Fruit fly (Drosophila melanogaster) whole organism, embryonic: ENCODE data around the gene CG42269.

Source experiments
- Adf1 ChIP-seq: fragments of 200-800 bp; sonication (Bioruptor generic); IDR thresholded peaks from 2 replicates; pipeline ENCODE4 v1.3.6; 2022; ENCODE audit warnings: missing biosample characterization, missing genetic modification characterization
- C15 ChIP-seq: fragments of 200-800 bp; sonication (Bioruptor generic); IDR thresholded peaks from 3 replicates; pipeline ENCODE4 v1.3.6; 2022; ENCODE audit warnings: missing biosample characterization, missing genetic modification characterization
- CG10321 ChIP-seq: fragments of 200-800 bp; sonication (Bioruptor generic); IDR thresholded peaks from 2 replicates; pipeline ENCODE4 v1.3.6; 2022; ENCODE audit warnings: missing biosample characterization, missing genetic modification characterization
- CG12769 ChIP-seq: fragments of 200-800 bp; sonication (Bioruptor generic); optimal IDR thresholded peaks from 2 replicates; lab custom pipeline; 2019; ENCODE audit warnings: missing biosample characterization, mild to moderate bottlenecking, missing genetic modification characterization, moderate library complexity
- CG14050 ChIP-seq: fragments of 200-800 bp; sonication (Bioruptor generic); IDR thresholded peaks from 3 replicates; pipeline ENCODE4 v1.3.6; 2022; ENCODE audit warnings: missing biosample characterization, missing genetic modification characterization
- CG15011 ChIP-seq: fragments of 200-800 bp; sonication (Bioruptor generic); optimal IDR thresholded peaks from 3 replicates; lab custom pipeline; 2018; ENCODE audit warnings: missing biosample characterization, mild to moderate bottlenecking, missing genetic modification characterization
- CG1832 ChIP-seq: fragments of 200-800 bp; sonication (Bioruptor generic); optimal IDR thresholded peaks from 2 replicates; lab custom pipeline; 2017; ENCODE audit warnings: missing biosample characterization, mild to moderate bottlenecking, missing genetic modification characterization, inconsistent platforms
- CG30020 ChIP-seq: fragments of 200-800 bp; optimal IDR thresholded peaks from 2 replicates; lab custom pipeline; 2019; ENCODE audit warnings: missing biosample characterization, mild to moderate bottlenecking, missing genetic modification characterization, moderate library complexity
- CG31388 ChIP-seq: fragments of 200-800 bp; sonication (Bioruptor generic); optimal IDR thresholded peaks from 2 replicates; lab custom pipeline; 2016; ENCODE audit warnings: missing biosample characterization, missing genetic modification characterization
- CG32767 ChIP-seq: fragments of 200-800 bp; sonication (Bioruptor generic); IDR thresholded peaks from 2 replicates; pipeline ENCODE4 v1.3.6; 2022; ENCODE audit warnings: missing biosample characterization, missing genetic modification characterization
- CG7357 ChIP-seq: fragments of 200-800 bp; sonication (Bioruptor generic); IDR thresholded peaks from 3 replicates; pipeline ENCODE4 v1.3.6; 2022; ENCODE audit warnings: missing biosample characterization, missing genetic modification characterization
- CG7372 ChIP-seq: fragments of 200-800 bp; sonication (Bioruptor generic); IDR thresholded peaks from 2 replicates; pipeline ENCODE4 v1.3.6; 2022; ENCODE audit warnings: missing biosample characterization, missing genetic modification characterization
- CG7963 ChIP-seq: fragments of 200-800 bp; sonication (Bioruptor generic); IDR thresholded peaks from 3 replicates; pipeline ENCODE4 v1.3.6; 2022; ENCODE audit warnings: missing biosample characterization, missing genetic modification characterization; ENCODE audit not compliant: partially characterized antibody
- CrebB ChIP-seq: fragments of 200-800 bp; sonication (Bioruptor generic); optimal IDR thresholded peaks from 3 replicates; lab custom pipeline; 2018; ENCODE audit warnings: missing biosample characterization, mild to moderate bottlenecking, missing genetic modification characterization
- E2f2 ChIP-seq: fragments of 200-800 bp; sonication (Bioruptor generic); IDR thresholded peaks from 2 replicates; pipeline ENCODE4 v1.3.6; 2022; ENCODE audit warnings: missing biosample characterization, missing genetic modification characterization
- Ets65A ChIP-seq: fragments of 200-800 bp; sonication (Bioruptor generic); peaks from one replicate; lab custom pipeline; 2016; ENCODE audit warnings: missing biosample characterization, missing genetic modification characterization
- Gug ChIP-seq: fragments of 200-800 bp; sonication (Bioruptor generic); IDR thresholded peaks from 4 replicates; pipeline ENCODE4 v1.3.6; 2022; ENCODE audit warnings: missing biosample characterization, missing genetic modification characterization
- Hey ChIP-seq: fragments of 200-800 bp; sonication (Bioruptor generic); optimal IDR thresholded peaks from 3 replicates; lab custom pipeline; 2018; ENCODE audit warnings: missing biosample characterization, mild to moderate bottlenecking, missing genetic modification characterization
- Hr51 ChIP-seq, 2 experiments: fragments of 200-800 bp; sonication (Bioruptor generic); optimal IDR thresholded peaks; 2 replicates in 1 of 2; 3 replicates in 1 of 2; lab custom pipeline; 2016 to 2018; ENCODE audit warnings: missing biosample characterization in 2 of 2, missing genetic modification characterization in 2 of 2, mild to moderate bottlenecking in 1 of 2, moderate library complexity in 1 of 2
- Nf-YB ChIP-seq: fragments of 200-800 bp; sonication (Bioruptor generic); optimal IDR thresholded peaks from 3 replicates; lab custom pipeline; 2019; ENCODE audit warnings: missing biosample characterization, mild to moderate bottlenecking, missing genetic modification characterization, moderate library complexity
- Nf-YC ChIP-seq: fragments of 200-800 bp; optimal IDR thresholded peaks from 3 replicates; lab custom pipeline; 2019; ENCODE audit warnings: missing biosample characterization, mild to moderate bottlenecking, missing genetic modification characterization, moderate library complexity
- Opbp ChIP-seq: fragments of 200-800 bp; sonication (Bioruptor generic); IDR thresholded peaks from 3 replicates; pipeline ENCODE4 v1.3.6; 2022; ENCODE audit warnings: missing biosample characterization, missing genetic modification characterization; ENCODE audit not compliant: partially characterized antibody
- Spps ChIP-seq: fragments of 200-800 bp; sonication (Bioruptor generic); optimal IDR thresholded peaks from 2 replicates; lab custom pipeline; 2018; ENCODE audit warnings: missing biosample characterization, mild to moderate bottlenecking, missing genetic modification characterization
- Sry-δ ChIP-seq: fragments of 200-800 bp; sonication (Bioruptor generic); optimal IDR thresholded peaks from 2 replicates; lab custom pipeline; 2016; ENCODE audit warnings: missing biosample characterization, missing genetic modification characterization
- Ssrp ChIP-seq: fragments of 200-800 bp; sonication (Bioruptor generic); optimal IDR thresholded peaks from 2 replicates; lab custom pipeline; 2018; ENCODE audit warnings: missing biosample characterization, mild to moderate bottlenecking, missing genetic modification characterization, moderate library complexity
- Stat92E ChIP-seq, 3 experiments: fragments of >200 bp in 2 of 3; fragments of 200-800 bp in 1 of 3; sonication (Bioruptor generic) in 1 of 3; optimal IDR thresholded peaks; 2 replicates each; lab custom pipeline; 2017 to 2019; ENCODE audit warnings: missing biosample characterization in 3 of 3, missing genetic modification characterization in 3 of 3, mild to moderate bottlenecking in 1 of 3, moderate library complexity in 1 of 3
- Vsx1 ChIP-seq: fragments of 200-800 bp; sonication (Bioruptor generic); optimal IDR thresholded peaks from 2 replicates; lab custom pipeline; 2017; ENCODE audit warnings: missing biosample characterization, mild to moderate bottlenecking, missing genetic modification characterization, missing genetic modification reagents
- Xbp1 ChIP-seq: fragments of 200-800 bp; sonication (Bioruptor generic); optimal IDR thresholded peaks from 3 replicates; lab custom pipeline; 2016; ENCODE audit warnings: missing biosample characterization, mild to moderate bottlenecking, missing genetic modification characterization
- amos ChIP-seq: fragments of 200-800 bp; sonication (Bioruptor generic); IDR thresholded peaks from 2 replicates; pipeline ENCODE4 v1.3.6; 2022; ENCODE audit warnings: missing biosample characterization, missing genetic modification characterization; ENCODE audit not compliant: partially characterized antibody
- crp ChIP-seq, 2 experiments: fragments of 200-800 bp; sonication (Bioruptor generic); optimal IDR thresholded peaks; 2 replicates in 1 of 2; 3 replicates in 1 of 2; lab custom pipeline; 2017; ENCODE audit warnings: missing biosample characterization in 2 of 2, missing genetic modification characterization in 2 of 2, mild to moderate bottlenecking in 1 of 2, moderate library complexity in 1 of 2
- ewg ChIP-seq: fragments of 200-800 bp; sonication (Bioruptor generic); optimal IDR thresholded peaks from 3 replicates; lab custom pipeline; 2017; ENCODE audit warnings: mild to moderate bottlenecking, missing biosample characterization, missing genetic modification reagents, missing genetic modification characterization
- gfzf ChIP-seq: fragments of 200-800 bp; sonication (Bioruptor generic); optimal IDR thresholded peaks from 2 replicates; lab custom pipeline; 2016; ENCODE audit warnings: missing biosample characterization, mild to moderate bottlenecking, missing genetic modification characterization, moderate library complexity
- pho ChIP-seq: fragments of 200-800 bp; sonication (Bioruptor generic); optimal IDR thresholded peaks from 2 replicates; lab custom pipeline; 2016; ENCODE audit warnings: missing biosample characterization, missing genetic modification characterization
- salm ChIP-seq: fragments of 200-800 bp; sonication (Bioruptor generic); optimal IDR thresholded peaks from 2 replicates; lab custom pipeline; 2018; ENCODE audit warnings: missing biosample characterization, mild to moderate bottlenecking, missing genetic modification characterization
- scrt ChIP-seq: fragments of 200-800 bp; sonication (Bioruptor generic); optimal IDR thresholded peaks from 2 replicates; lab custom pipeline; 2018; ENCODE audit warnings: missing biosample characterization, mild to moderate bottlenecking, missing genetic modification characterization, moderate library complexity
- seq ChIP-seq: fragments of 200-800 bp; sonication (Bioruptor generic); IDR thresholded peaks from 2 replicates; pipeline ENCODE4 v1.3.6; 2022; ENCODE audit warnings: missing biosample characterization, missing genetic modification characterization
- sima ChIP-seq: fragments of 200-800 bp; sonication (Bioruptor generic); optimal IDR thresholded peaks from 2 replicates; lab custom pipeline; 2016; ENCODE audit warnings: missing biosample characterization, missing genetic modification characterization
- sqz ChIP-seq: fragments of 200-800 bp; sonication (Bioruptor generic); optimal IDR thresholded peaks from 3 replicates; lab custom pipeline; 2018; ENCODE audit warnings: missing biosample characterization, mild to moderate bottlenecking, missing genetic modification characterization
- sug ChIP-seq: fragments of 200-800 bp; optimal IDR thresholded peaks from 2 replicates; lab custom pipeline; 2019; ENCODE audit warnings: missing biosample characterization, mild to moderate bottlenecking, missing genetic modification characterization, moderate library complexity
- tna ChIP-seq: fragments of 200-800 bp; sonication (Bioruptor generic); IDR thresholded peaks from 2 replicates; pipeline ENCODE4 v1.3.6; 2022; ENCODE audit warnings: missing biosample characterization, missing genetic modification characterization; ENCODE audit not compliant: partially characterized antibody
- zfh1 ChIP-seq: fragments of 200-800 bp; sonication (Bioruptor generic); IDR thresholded peaks from 3 replicates; pipeline ENCODE4 v1.3.6; 2022; ENCODE audit warnings: missing biosample characterization, missing genetic modification characterization

CG42269 gene

DNA sequence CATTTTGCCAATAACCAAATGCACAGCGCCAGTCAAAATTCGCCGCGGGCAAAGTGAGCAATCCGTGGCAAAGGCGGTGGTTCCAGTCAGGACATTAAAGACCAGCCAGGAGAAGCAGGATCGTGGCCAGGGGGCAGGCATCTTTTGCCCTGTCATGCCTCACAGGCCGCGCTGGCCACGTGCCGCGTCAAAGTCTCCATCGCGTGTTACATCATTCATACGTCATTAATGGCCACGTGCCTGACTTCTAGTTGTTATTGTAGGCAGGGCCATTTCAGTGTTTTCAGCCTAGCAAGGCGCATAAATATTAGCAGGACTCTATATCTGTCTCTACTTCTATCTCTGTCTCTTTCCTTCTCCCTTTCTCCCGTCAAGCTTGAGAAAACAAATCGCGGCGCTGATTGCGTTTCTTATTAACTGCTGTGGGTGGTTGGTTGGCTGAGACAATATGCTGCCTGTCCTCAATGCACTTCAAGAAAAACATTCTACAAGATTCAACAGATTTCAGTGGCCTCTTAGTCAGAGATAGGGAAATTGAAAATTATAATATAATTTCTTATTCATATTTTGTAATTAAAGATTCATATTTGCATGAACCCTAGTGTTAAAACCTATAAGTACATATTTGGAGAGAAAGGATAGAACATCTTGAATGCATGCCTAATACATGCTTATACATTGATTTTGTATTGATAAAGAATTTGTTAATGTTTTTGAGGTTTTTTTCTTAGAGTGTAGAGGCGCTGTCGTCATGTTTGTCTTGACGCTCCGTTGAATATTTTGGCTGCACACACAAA is 42.4 kb downstream of the CG42269 start (continued):
- TF ChIP-seq Hey (peak; percentile 100), CG12769 (tag; lab: Kevin White, UChicago) (no peak), CG15011 (GFP tag; lab: Kevin White, UChicago) (no peak), CG7357 (no peak), scrt (no peak), Ssrp (tag; lab: Kevin White, UChicago) (peak; percentile 34), ewg (no peak)

DNA sequence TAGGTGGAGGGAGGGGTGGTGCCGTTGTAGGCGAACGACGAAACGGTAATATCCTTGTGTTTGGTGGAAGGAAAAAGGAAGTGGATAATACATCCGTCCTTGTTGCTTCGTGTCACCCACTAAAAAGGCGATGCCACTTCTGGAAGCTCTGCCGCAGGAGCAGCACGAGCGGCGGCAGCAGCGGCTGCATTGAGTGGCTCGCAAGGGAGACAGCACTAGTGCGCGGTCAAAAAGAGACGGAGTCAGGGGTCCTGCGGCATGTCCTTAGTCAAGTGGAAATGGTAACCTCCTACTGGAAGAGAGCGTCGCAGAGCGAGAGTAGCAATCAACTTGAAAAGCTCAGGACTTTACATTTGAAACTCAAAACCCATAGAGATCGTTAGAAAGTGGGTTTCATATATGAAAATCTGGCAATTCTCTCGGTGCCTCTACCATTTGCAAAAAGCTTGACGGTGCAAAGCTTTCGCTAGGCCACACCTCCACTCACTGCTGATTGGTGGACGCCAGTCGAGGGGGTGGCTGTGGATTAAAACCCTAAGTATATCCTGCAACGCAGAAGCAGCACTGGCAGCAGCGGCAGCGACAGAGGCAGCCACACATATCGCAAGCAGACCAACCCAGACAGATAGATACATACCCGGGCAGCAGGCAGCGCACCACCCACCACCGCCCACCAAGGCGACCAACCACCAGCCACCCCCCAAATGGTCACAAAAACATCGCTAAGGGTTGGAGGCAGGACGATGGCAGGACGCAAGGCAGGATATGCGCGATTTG is 44.8 kb downstream of the CG42269 start:
- TF ChIP-seq Nf-YC (tag; lab: Kevin White, UChicago), result peak; percentile 96
- no peak for TF ChIP-seq CrebB (tag; lab: Kevin White, UChicago)
- TF ChIP-seq Spps (tag; lab: Kevin White, UChicago), result no peak
- no peak for TF ChIP-seq CG31388 (GFP tag; lab: Kevin White, UChicago)
- TF ChIP-seq zfh1 (GFP tag; lab: Robert Waterston, UW), result no peak
- TF ChIP-seq sima (GFP tag; lab: Kevin White, UChicago), result no peak
- peak; percentile 64 for TF ChIP-seq Adf1 (GFP tag; lab: Robert Waterston, UW)
- no peak for TF ChIP-seq tna (GFP tag; lab: Robert Waterston, UW)
- TF ChIP-seq CG32767 (GFP tag; lab: Robert Waterston, UW), result peak; percentile 40; the same call in 1 of the 2 replicates
- TF ChIP-seq Xbp1 (GFP tag; lab: Kevin White, UChicago), result no peak
- TF ChIP-seq Stat92E (GFP tag; optimal IDR thresholded peaks at IDR 0.05; lab: Kevin White, UChicago), result no peak
- TF ChIP-seq CG1832, result peak; percentile 49
- peak; percentile 43; the same call in 1 of the 2 replicates for TF ChIP-seq CG10321
- no peak for TF ChIP-seq pho (GFP tag; lab: Kevin White, UChicago)
- TF ChIP-seq Vsx1 (GFP tag; lab: Kevin White, UChicago), result no peak
- TF ChIP-seq C15 (GFP tag; lab: Robert Waterston, UW), result no peak
- no peak for TF ChIP-seq CG7963
- peak; percentile 87 for TF ChIP-seq Ets65A
- no peak for TF ChIP-seq E2f2 (GFP tag; lab: Robert Waterston, UW)
- TF ChIP-seq CG30020 (tag; lab: Kevin White, UChicago), result no peak
- TF ChIP-seq seq (GFP tag; lab: Robert Waterston, UW), result peak; percentile 65; the same call in 1 of the 2 replicates
- no peak for TF ChIP-seq amos (GFP tag; lab: Robert Waterston, UW)
- no peak for TF ChIP-seq CG14050
- no peak for TF ChIP-seq Hr51 (GFP tag; optimal IDR thresholded peaks at IDR 0.05; lab: Kevin White, UChicago)
- no peak for TF ChIP-seq sug
- TF ChIP-seq Nf-YB (GFP tag; lab: Kevin White, UChicago), result peak; percentile 95
- no peak for TF ChIP-seq Sry-δ (GFP tag; lab: Kevin White, UChicago)

DNA sequence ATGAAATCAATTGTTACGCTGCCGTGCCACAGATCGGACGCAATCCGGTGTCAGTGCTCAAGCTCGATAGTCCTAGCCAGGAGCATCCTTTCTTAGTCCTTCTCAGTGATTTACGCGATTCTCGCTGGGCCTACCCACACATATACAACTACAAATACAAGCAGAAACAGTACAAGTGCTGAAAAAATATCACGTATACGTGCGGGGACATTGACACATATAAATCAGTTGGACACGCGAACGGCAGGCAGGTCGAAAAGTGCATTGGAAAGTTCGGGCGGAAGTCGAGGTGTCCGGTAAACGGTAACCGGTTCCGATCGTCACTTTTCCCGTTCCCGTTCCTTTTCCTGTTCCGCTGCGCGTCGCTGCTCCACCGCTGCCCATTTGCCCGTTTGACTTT is 45.4 kb downstream of the CG42269 start:
- TF ChIP-seq CG7372 (GFP tag; lab: Robert Waterston, UW), result 0 out of 2 replicates have a peak, but pooled peaks have one; percentile 30
- no peak for TF ChIP-seq salm (tag; lab: Kevin White, UChicago)
- TF ChIP-seq Opbp (GFP tag; lab: Robert Waterston, UW), result no peak
- TF ChIP-seq amos (GFP tag; lab: Robert Waterston, UW), result no peak
- TF ChIP-seq Ets65A, result peak; percentile 92
- TF ChIP-seq Gug, result no peak
- no peak for TF ChIP-seq gfzf (GFP tag; lab: Kevin White, UChicago)
- no peak for TF ChIP-seq sqz (GFP tag; lab: Kevin White, UChicago)
- no peak for TF ChIP-seq crp (GFP tag; optimal IDR thresholded peaks at IDR 0.05; lab: Kevin White, UChicago)
